Worm (Caenorhabditis elegans) whole organism, early embryonic: Measurements from ENCODE around the gene K10B4.3.

ENCODE experiments used
- B0310.2 ChIP-seq: sonication (generic microtip); optimal IDR thresholded peaks from 2 replicates; lab custom pipeline; 2016; ENCODE audit warnings: mild to moderate bottlenecking, missing genetic modification characterization, missing compliant biosample characterization
- aly-1 ChIP-seq: sonication (generic microtip); optimal IDR thresholded peaks from 2 replicates; lab custom pipeline; 2016; ENCODE audit warnings: missing genetic modification characterization, missing compliant biosample characterization
- ama-1 ChIP-seq: fragments of 150-350 bp; optimal IDR thresholded peaks from 2 replicates; lab custom pipeline; 2014
- ceh-13 ChIP-seq: fragments of 200-800 bp; sonication (Bioruptor generic); optimal IDR thresholded peaks from 2 replicates; lab custom pipeline; 2018; ENCODE audit warnings: mild to moderate bottlenecking, missing genetic modification characterization, missing compliant biosample characterization
- ceh-36 ChIP-seq: sonication (generic microtip); optimal IDR thresholded peaks from 2 replicates; lab custom pipeline; 2016; ENCODE audit warnings: missing genetic modification characterization, inconsistent platforms, missing compliant biosample characterization
- ets-7 ChIP-seq: sonication (generic microtip); optimal IDR thresholded peaks from 2 replicates; lab custom pipeline; 2016; ENCODE audit warnings: missing genotype, missing genetic modification characterization, missing compliant biosample characterization
- flt-1 ChIP-seq: fragments of 200-800 bp; sonication (Bioruptor generic); IDR thresholded peaks from 2 replicates; pipeline ENCODE4 v1.3.6; 2022; ENCODE audit warnings: missing genetic modification characterization, missing compliant biosample characterization
- hmbx-1 ChIP-seq: sonication (generic microtip); optimal IDR thresholded peaks from 2 replicates; lab custom pipeline; 2016; ENCODE audit warnings: mild to moderate bottlenecking, missing genetic modification characterization, missing compliant biosample characterization
- hmg-4 ChIP-seq: fragments of 200-800 bp; sonication (Bioruptor generic); optimal IDR thresholded peaks from 2 replicates; lab custom pipeline; 2018; ENCODE audit warnings: mild to moderate bottlenecking, missing genetic modification characterization, missing compliant biosample characterization
- pes-1 ChIP-seq: fragments of 200-800 bp; sonication (Bioruptor generic); IDR thresholded peaks from 2 replicates; pipeline ENCODE4 v1.3.6; 2022; ENCODE audit warnings: missing genetic modification reagents, missing genetic modification characterization, missing compliant biosample characterization
- scrt-1 ChIP-seq: fragments of 200-800 bp; sonication (Bioruptor generic); IDR thresholded peaks from 2 replicates; pipeline ENCODE4 v1.3.6; 2022; ENCODE audit warnings: missing genetic modification characterization, missing compliant biosample characterization
- tbx-11 ChIP-seq: fragments of 200-800 bp; sonication (Bioruptor generic); IDR thresholded peaks from 2 replicates; pipeline ENCODE4 v1.3.6; 2022; ENCODE audit warnings: missing genetic modification characterization, missing compliant biosample characterization
- tbx-37 ChIP-seq: fragments of 200-800 bp; sonication (Bioruptor generic); conservative IDR thresholded peaks from 2 replicates; pipeline ENCODE4 v1.3.6; 2022; ENCODE audit warnings: missing genetic modification reagents, missing genetic modification characterization, missing compliant biosample characterization
- tra-4 ChIP-seq: sonication (generic microtip); optimal IDR thresholded peaks from 2 replicates; lab custom pipeline; 2017; ENCODE audit warnings: missing genetic modification characterization, missing compliant biosample characterization

- TF ChIP-seq flt-1 (GFP tag; lab: Robert Waterston, UW) (no peak), ets-7 (tag; lab: Kevin White, UChicago) (no peak), hmbx-1 (tag; lab: Kevin White, UChicago) (no peak), ceh-13 (GFP tag; lab: Kevin White, UChicago) (no peak), ama-1 (lab: Kevin White, UChicago) (no peak), tbx-11 (GFP tag; lab: Robert Waterston, UW) (no peak), scrt-1 (GFP tag; lab: Robert Waterston, UW) (no peak), tbx-37 (no peak), pes-1 (no peak), aly-1 (no peak), hmg-4 (GFP tag; lab: Kevin White, UChicago) (no peak), B0310.2 (tag; lab: Kevin White, UChicago) (no peak), ceh-36 (tag; lab: Kevin White, UChicago) (no peak), tra-4 (tag; lab: Kevin White, UChicago) (no peak)
Measured at ce11 chrII:124904-125303, 3.9 kb upstream of the K10B4.3 start, which contains the start of gene nmur-2.
